Fruit fly (Drosophila melanogaster): ENCODE data around the gene Xrp1.

Xrp1 gene

DNA sequence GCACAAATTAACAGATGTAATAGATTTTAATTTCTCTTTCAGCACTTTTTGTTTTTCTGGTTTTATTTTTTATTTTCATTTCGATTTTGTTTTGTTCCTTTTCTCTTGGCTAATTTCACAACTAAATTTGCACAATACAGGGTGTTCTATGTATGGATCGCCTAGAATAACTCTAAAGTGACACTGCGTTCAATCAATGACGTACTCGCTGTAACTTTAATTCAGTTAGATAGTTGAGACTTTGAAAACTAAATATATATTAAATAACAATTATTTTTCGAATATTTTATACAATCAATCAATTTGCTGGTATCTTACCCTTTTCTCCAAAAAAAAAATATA lies 9.8 kb downstream of the Xrp1 start:
- TF ChIP-seq CG32006 (GFP tag; optimal IDR thresholded peaks at IDR 0.05) (no peak), Hr38 (GFP tag; optimal IDR thresholded peaks at IDR 0.05) (no peak), CG3919 (GFP tag; optimal IDR thresholded peaks at IDR 0.05) (no peak), Met (GFP tag; optimal IDR thresholded peaks at IDR 0.05) (no peak), CG8632 (GFP tag; optimal IDR thresholded peaks at IDR 0.05) (no peak), CG3032 (tag; optimal IDR thresholded peaks at IDR 0.05) (no peak), Eip75B (GFP tag; optimal IDR thresholded peaks at IDR 0.05) (no peak), Ets21C (GFP tag; optimal IDR thresholded peaks at IDR 0.05) (no peak), CG16779 (tag; optimal IDR thresholded peaks at IDR 0.05) (no peak), cyc (GFP tag; optimal IDR thresholded peaks at IDR 0.05) (no peak), CG6792 (GFP tag; optimal IDR thresholded peaks at IDR 0.05) (no peak), Hr39 (GFP tag; optimal IDR thresholded peaks at IDR 0.05) (no peak), CG34406 (GFP tag; optimal IDR thresholded peaks at IDR 0.05) (no peak), vri (GFP tag; optimal IDR thresholded peaks at IDR 0.05) (no peak), CG6276 (GFP tag; optimal IDR thresholded peaks at IDR 0.05) (no peak), fkh (GFP tag; optimal IDR thresholded peaks at IDR 0.05) (no peak)

- TF ChIP-seq svp (GFP tag) (peak; percentile 83), Eip78C (GFP tag) (peak; percentile 26), CG6163 (GFP tag; IDR thresholded peaks at IDR 0.05) (peak; percentile 6; the same call in 1 of the 3 replicates), vri (GFP tag; optimal IDR thresholded peaks at IDR 0.05) (peak; percentile 64), CG16779 (tag; optimal IDR thresholded peaks at IDR 0.05) (no peak), Eip93F (GFP tag; optimal IDR thresholded peaks at IDR 0.05) (peak; percentile 20), CG11902 (GFP tag; optimal IDR thresholded peaks at IDR 0.05) (no peak), CG8119 (GFP tag; IDR thresholded peaks at IDR 0.05) (no peak), fkh (GFP tag; optimal IDR thresholded peaks at IDR 0.05) (peak; percentile 48)
Observed at dm6 chr3R:18928346-18928917, 13.7 kb downstream of the Xrp1 start, which contains the start of gene Mpc1. Mpc1 (minus strand) TSS chr3R:18928659.

DNA sequence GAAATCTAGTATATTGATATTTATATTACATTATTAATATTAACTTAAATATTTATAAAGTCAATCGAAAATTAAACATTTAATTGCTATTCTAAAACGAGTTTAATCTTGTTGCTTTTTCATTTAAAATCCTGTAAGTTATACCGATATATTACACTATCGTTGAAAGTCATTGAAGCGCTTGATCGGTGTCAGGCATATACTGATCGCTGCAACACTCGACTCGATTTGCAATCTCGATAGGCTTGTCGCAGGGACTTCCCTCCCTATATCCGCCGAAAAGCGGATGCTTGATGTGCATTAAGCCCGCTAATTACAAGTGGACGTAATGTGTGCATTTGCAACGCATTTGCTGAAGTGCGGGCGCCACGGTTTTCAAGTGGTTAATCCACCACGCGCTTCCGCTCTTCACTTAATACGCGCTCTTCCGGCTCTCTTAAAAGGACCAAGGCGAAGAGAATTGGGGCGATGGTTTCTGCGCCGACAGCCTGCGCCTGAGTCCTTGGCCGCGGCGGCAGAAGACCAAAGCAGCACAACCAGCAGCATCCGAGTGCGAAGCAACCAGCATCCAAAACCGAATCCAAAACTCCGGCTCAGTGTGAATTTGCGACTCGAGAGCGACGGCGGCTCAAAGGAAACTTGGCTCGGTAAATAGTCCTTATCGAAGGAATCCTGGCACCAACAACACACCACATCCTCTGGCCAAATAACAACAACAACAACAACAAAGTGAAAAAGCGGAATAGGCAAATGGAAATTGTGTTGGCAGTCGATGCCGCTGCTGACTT lies 14.3 kb downstream of the Xrp1 start, which contains the start of gene CG42613:
CG42613 (plus strand) TSS at position 279 of the 788 bp plus-strand sequence.
- no peak for TF ChIP-seq Smox (GFP tag; optimal IDR thresholded peaks at IDR 0.05)
- TF ChIP-seq CG8119 (GFP tag; IDR thresholded peaks at IDR 0.05): no peak
- peak; percentile 5 for TF ChIP-seq CG6276 (GFP tag; optimal IDR thresholded peaks at IDR 0.05)
- peak; percentile 42 for TF ChIP-seq Sox102F (GFP tag; optimal IDR thresholded peaks at IDR 0.05)
- peak; percentile 13 for TF ChIP-seq Hr4 (GFP tag; optimal IDR thresholded peaks at IDR 0.05)
- TF ChIP-seq esn (GFP tag; optimal IDR thresholded peaks at IDR 0.05): peak; percentile 61
- no peak for TF ChIP-seq CG9139 (GFP tag; optimal IDR thresholded peaks at IDR 0.05)
- peak; percentile 42 for TF ChIP-seq CG6854 (GFP tag; optimal IDR thresholded peaks at IDR 0.05)
- peak; percentile 30 for TF ChIP-seq CG6808 (GFP tag; optimal IDR thresholded peaks at IDR 0.05)
- TF ChIP-seq CG10631 (GFP tag; optimal IDR thresholded peaks at IDR 0.05): peak; percentile 28
- TF ChIP-seq spab (GFP tag; optimal IDR thresholded peaks at IDR 0.05): no peak
- TF ChIP-seq svp (GFP tag): no peak
- TF ChIP-seq CG1621 (tag; optimal IDR thresholded peaks at IDR 0.05): peak; percentile 50
- TF ChIP-seq fkh (GFP tag; optimal IDR thresholded peaks at IDR 0.05): no peak
- TF ChIP-seq Met (GFP tag; optimal IDR thresholded peaks at IDR 0.05): peak; percentile 60
- TF ChIP-seq fd85E (GFP tag; optimal IDR thresholded peaks at IDR 0.05): peak; percentile 2
- peak; percentile 65 for TF ChIP-seq cyc (GFP tag; optimal IDR thresholded peaks at IDR 0.05)
- TF ChIP-seq CG11902 (GFP tag; optimal IDR thresholded peaks at IDR 0.05): no peak
- TF ChIP-seq Gug (GFP tag; IDR thresholded peaks at IDR 0.05): no peak
- peak; percentile 15 for TF ChIP-seq CG6792 (GFP tag; optimal IDR thresholded peaks at IDR 0.05)
- peak; percentile 40 for TF ChIP-seq Hr39 (GFP tag; optimal IDR thresholded peaks at IDR 0.05)
- no peak for TF ChIP-seq CG3032 (tag; optimal IDR thresholded peaks at IDR 0.05)
- TF ChIP-seq topi (GFP tag; optimal IDR thresholded peaks at IDR 0.05): peak; percentile 44
- TF ChIP-seq CG16779 (tag; optimal IDR thresholded peaks at IDR 0.05): peak; percentile 36
- TF ChIP-seq CG4318 (GFP tag; optimal IDR thresholded peaks at IDR 0.05): no peak
- 0 out of 3 replicates have a peak, but pooled peaks have one; percentile 40 for TF ChIP-seq eg (GFP tag; IDR thresholded peaks at IDR 0.05)
- no peak for TF ChIP-seq ss (GFP tag; optimal IDR thresholded peaks at IDR 0.05)
- TF ChIP-seq pdm3 (GFP tag; optimal IDR thresholded peaks at IDR 0.05): peak; percentile 65
- no peak for TF ChIP-seq Ets21C (GFP tag; optimal IDR thresholded peaks at IDR 0.05)
- peak; percentile 71 for TF ChIP-seq net (GFP tag; optimal IDR thresholded peaks at IDR 0.05)
- peak; percentile 53 for TF ChIP-seq lz (GFP tag; optimal IDR thresholded peaks at IDR 0.05)
- peak; percentile 40 for TF ChIP-seq CG31627 (GFP tag; optimal IDR thresholded peaks at IDR 0.05)
- peak; percentile 42 for TF ChIP-seq Eip78C (GFP tag)
- TF ChIP-seq CG6163 (GFP tag; IDR thresholded peaks at IDR 0.05): peak; percentile 77
- no peak for TF ChIP-seq Sox14 (GFP tag; optimal IDR thresholded peaks at IDR 0.05)
- no peak for TF ChIP-seq dsx (GFP tag; optimal IDR thresholded peaks at IDR 0.05; ENCODE audit: poor library complexity, severe bottlenecking)

All from whole organism, prepupa.